Worm (Caenorhabditis elegans) whole organism, L1 larva: ENCODE measurements around the gene nspe-2.

Source experiments
- C16A3.4 ChIP-seq: fragments of 150-350 bp; optimal IDR thresholded peaks from 2 replicates; lab custom pipeline; 2014; ENCODE audit warnings: missing biosample characterization, missing genetic modification characterization
- F16B12.6 ChIP-seq: fragments of 150-350 bp; optimal IDR thresholded peaks from 2 replicates; lab custom pipeline; 2014; ENCODE audit warnings: missing biosample characterization, missing genetic modification characterization
- Y116A8C.19 ChIP-seq: sonication (generic microtip); optimal IDR thresholded peaks from 2 replicates; lab custom pipeline; 2016; ENCODE audit warnings: missing compliant biosample characterization, missing genetic modification characterization, borderline replicate concordance
- aha-1 ChIP-seq: fragments of 150-350 bp; optimal IDR thresholded peaks from 2 replicates; lab custom pipeline; 2014; ENCODE audit warnings: missing biosample characterization, missing genetic modification characterization
- aly-2 ChIP-seq: fragments of 150-350 bp; optimal IDR thresholded peaks from 2 replicates; lab custom pipeline; 2014; ENCODE audit warnings: missing biosample characterization, missing genetic modification characterization
- ama-1 ChIP-seq: fragments of 150-350 bp; optimal IDR thresholded peaks from 2 replicates; lab custom pipeline; 2014
- ceh-63 ChIP-seq: fragments of 200-800 bp; sonication (Bioruptor generic); optimal IDR thresholded peaks from 2 replicates; lab custom pipeline; 2018; ENCODE audit warnings: mild to moderate bottlenecking, missing genetic modification characterization, missing compliant biosample characterization
- ceh-8 ChIP-seq: fragments of 200-800 bp; sonication (Bioruptor generic); optimal IDR thresholded peaks from 2 replicates; lab custom pipeline; 2018; ENCODE audit warnings: mild to moderate bottlenecking, missing genetic modification characterization, moderate library complexity, missing compliant biosample characterization
- ceh-90 ChIP-seq: sonication (generic microtip); optimal IDR thresholded peaks from 2 replicates; lab custom pipeline; 2016; ENCODE audit warnings: missing genetic modification characterization, missing compliant biosample characterization
- dsc-1 ChIP-seq: sonication (generic microtip); optimal IDR thresholded peaks from 2 replicates; lab custom pipeline; 2016; ENCODE audit warnings: mild to moderate bottlenecking, missing genetic modification characterization, missing compliant biosample characterization
- efl-3 ChIP-seq: fragments of 200-800 bp; sonication (Bioruptor generic); optimal IDR thresholded peaks from 2 replicates; lab custom pipeline; 2018; ENCODE audit warnings: mild to moderate bottlenecking, missing genetic modification characterization, missing compliant biosample characterization
- egl-13 ChIP-seq: sonication (generic microtip); optimal IDR thresholded peaks from 2 replicates; lab custom pipeline; 2016; ENCODE audit warnings: missing genotype, missing genetic modification reagents, missing genetic modification characterization, missing compliant biosample characterization
- egl-27 ChIP-seq, 2 experiments: fragments of 150-350 bp in 1 of 2; sonication (generic microtip); optimal IDR thresholded peaks; 3 replicates each; lab custom pipeline; 2017 to 2018; ENCODE audit warnings: missing biosample characterization in 2 of 2, missing genetic modification characterization in 2 of 2, missing genetic modification reagents in 2 of 2
- elt-2 ChIP-seq: sonication (generic microtip); optimal IDR thresholded peaks from 2 replicates; lab custom pipeline; 2016; ENCODE audit warnings: missing genetic modification characterization, mild to moderate bottlenecking, inconsistent platforms, missing compliant biosample characterization, missing genetic modification reagents
- elt-3 ChIP-seq, 6 experiments: fragments of 150-350 bp in 1 of 6; sonication (generic microtip); optimal IDR thresholded peaks; 2 replicates each; lab custom pipeline; 2017 to 2018; ENCODE audit warnings: missing biosample characterization in 6 of 6, missing genetic modification characterization in 6 of 6, inconsistent platforms in 1 of 6
- fkh-10 ChIP-seq: sonication (generic microtip); optimal IDR thresholded peaks from 2 replicates; lab custom pipeline; 2017; ENCODE audit warnings: missing biosample characterization, missing genetic modification reagents, missing genetic modification characterization
- fkh-4 ChIP-seq: sonication (generic microtip); optimal IDR thresholded peaks from 2 replicates; lab custom pipeline; 2016; ENCODE audit warnings: missing compliant biosample characterization, missing genetic modification characterization, borderline replicate concordance
- fkh-8 ChIP-seq: sonication (generic microtip); optimal IDR thresholded peaks from 2 replicates; lab custom pipeline; 2016; ENCODE audit warnings: mild to moderate bottlenecking, missing genetic modification characterization, missing compliant biosample characterization
- fos-1 ChIP-seq: fragments of 150-350 bp; optimal IDR thresholded peaks from 2 replicates; lab custom pipeline; 2014; ENCODE audit warnings: missing biosample characterization, missing genetic modification characterization
- isw-1 ChIP-seq: fragments of 200-800 bp; sonication (Bioruptor generic); IDR thresholded peaks from 2 replicates; pipeline ENCODE4 v1.3.6; 2022; ENCODE audit warnings: missing genetic modification characterization, missing compliant biosample characterization
- jun-1 ChIP-seq: fragments of 150-350 bp; optimal IDR thresholded peaks from 2 replicates; lab custom pipeline; 2014; ENCODE audit warnings: missing biosample characterization, missing genetic modification reagents, missing genetic modification characterization
- lin-15B ChIP-seq: fragments of 150-350 bp; sonication (generic microtip); optimal IDR thresholded peaks from 3 replicates; lab custom pipeline; 2014; ENCODE audit warnings: missing biosample characterization, missing genetic modification characterization
- lin-35 ChIP-seq, 2 experiments: fragments of 150-350 bp; optimal IDR thresholded peaks; 2 replicates each; lab custom pipeline; 2014; ENCODE audit warnings: missing biosample characterization in 2 of 2, missing genetic modification characterization in 2 of 2, missing genetic modification reagents in 2 of 2
- mab-9 ChIP-seq: fragments of 200-800 bp; sonication (Bioruptor generic); IDR thresholded peaks from 2 replicates; pipeline ENCODE4 v1.3.6; 2022; ENCODE audit warnings: missing genetic modification reagents, missing genetic modification characterization, missing compliant biosample characterization
- mdl-1 ChIP-seq, 2 experiments: fragments of 150-350 bp; optimal IDR thresholded peaks; 2 replicates each; lab custom pipeline; 2014 to 2017; ENCODE audit warnings: missing biosample characterization in 2 of 2, missing genetic modification characterization in 2 of 2, inconsistent platforms in 1 of 2
- mef-2 ChIP-seq: fragments of 150-350 bp; optimal IDR thresholded peaks from 2 replicates; lab custom pipeline; 2014; ENCODE audit warnings: missing biosample characterization, missing genetic modification characterization
- mep-1 ChIP-seq: fragments of 150-350 bp; optimal IDR thresholded peaks from 2 replicates; lab custom pipeline; 2014; ENCODE audit warnings: missing biosample characterization, missing genetic modification characterization
- nhr-11 ChIP-seq: fragments of 150-350 bp; optimal IDR thresholded peaks from 2 replicates; lab custom pipeline; 2014; ENCODE audit warnings: missing biosample characterization, missing genetic modification characterization
- nhr-12 ChIP-seq: sonication (generic microtip); optimal IDR thresholded peaks from 2 replicates; lab custom pipeline; 2017; ENCODE audit warnings: missing biosample characterization, missing genetic modification characterization
- nhr-19 ChIP-seq: fragments of 200-800 bp; sonication (Bioruptor generic); conservative IDR thresholded peaks from 2 replicates; pipeline ENCODE4 v1.3.6; 2022; ENCODE audit warnings: missing genetic modification characterization, missing compliant biosample characterization
- nhr-20 ChIP-seq: sonication (generic microtip); optimal IDR thresholded peaks from 2 replicates; lab custom pipeline; 2016; ENCODE audit warnings: mild to moderate bottlenecking, missing genetic modification characterization, missing compliant biosample characterization
- nhr-237 ChIP-seq: fragments of 150-350 bp; optimal IDR thresholded peaks from 2 replicates; lab custom pipeline; 2014; ENCODE audit warnings: missing biosample characterization, missing genetic modification characterization
- nhr-28 ChIP-seq: fragments of 150-350 bp; optimal IDR thresholded peaks from 2 replicates; lab custom pipeline; 2014; ENCODE audit warnings: missing biosample characterization, missing genetic modification characterization
- nhr-47 ChIP-seq: sonication (generic microtip); optimal IDR thresholded peaks from 2 replicates; lab custom pipeline; 2016; ENCODE audit warnings: mild to moderate bottlenecking, missing genetic modification characterization, moderate library complexity, missing compliant biosample characterization
- nhr-71 ChIP-seq: sonication (generic microtip); optimal IDR thresholded peaks from 2 replicates; lab custom pipeline; 2016; ENCODE audit warnings: mild to moderate bottlenecking, missing genetic modification characterization, moderate library complexity, missing compliant biosample characterization
- nhr-76 ChIP-seq: sonication (generic microtip); optimal IDR thresholded peaks from 2 replicates; lab custom pipeline; 2017; ENCODE audit warnings: missing biosample characterization, missing genetic modification characterization
- nhr-85 ChIP-seq: sonication (generic microtip); peaks from one replicate; lab custom pipeline; 2016; ENCODE audit warnings: missing genetic modification characterization, inconsistent platforms, missing compliant biosample characterization
- pax-3 ChIP-seq: fragments of 200-800 bp; sonication (Bioruptor generic); optimal IDR thresholded peaks from 2 replicates; lab custom pipeline; 2018; ENCODE audit warnings: mild to moderate bottlenecking, missing genetic modification characterization, moderate library complexity, missing compliant biosample characterization
- snpc-4 ChIP-seq: fragments of 150-350 bp; optimal IDR thresholded peaks from 2 replicates; lab custom pipeline; 2014; ENCODE audit warnings: missing biosample characterization, missing genetic modification characterization
- sup-37 ChIP-seq: fragments of 200-800 bp; sonication (Bioruptor generic); optimal IDR thresholded peaks from 2 replicates; lab custom pipeline; 2018; ENCODE audit warnings: mild to moderate bottlenecking, missing genetic modification characterization, missing compliant biosample characterization
- tbx-2 ChIP-seq: sonication (generic microtip); optimal IDR thresholded peaks from 2 replicates; lab custom pipeline; 2016; ENCODE audit warnings: missing genetic modification characterization, missing compliant biosample characterization
- tlp-1 ChIP-seq: fragments of 150-350 bp; optimal IDR thresholded peaks from 2 replicates; lab custom pipeline; 2014; ENCODE audit warnings: missing biosample characterization, missing genetic modification characterization
- unc-130 ChIP-seq: fragments of 150-350 bp; optimal IDR thresholded peaks from 2 replicates; lab custom pipeline; 2017; ENCODE audit warnings: missing biosample characterization, missing genetic modification characterization, inconsistent platforms
- unc-62 ChIP-seq: fragments of 150-350 bp; optimal IDR thresholded peaks from 2 replicates; lab custom pipeline; 2014; ENCODE audit warnings: missing biosample characterization, missing genetic modification reagents, missing genetic modification characterization
- unc-86 ChIP-seq: sonication (generic microtip); optimal IDR thresholded peaks from 2 replicates; lab custom pipeline; 2016; ENCODE audit warnings: missing genetic modification characterization, missing compliant biosample characterization
- unc-98 ChIP-seq: fragments of 200-800 bp; sonication (Bioruptor generic); IDR thresholded peaks from 2 replicates; pipeline ENCODE4 v1.3.6; 2022; ENCODE audit warnings: missing genetic modification characterization, missing compliant biosample characterization
- vab-15 ChIP-seq: sonication (generic microtip); optimal IDR thresholded peaks from 2 replicates; lab custom pipeline; 2017; ENCODE audit warnings: missing genotype, mild to moderate bottlenecking, missing genetic modification characterization, missing compliant biosample characterization
- ztf-4 ChIP-seq: fragments of 150-350 bp; optimal IDR thresholded peaks from 2 replicates; lab custom pipeline; 2014; ENCODE audit warnings: missing biosample characterization, missing genetic modification characterization

The nspe-2 gene

ce11 chrII:12615413-12615812 is 3.8 kb downstream of the nspe-2 start (continued):
- TF ChIP-seq ztf-4 (tag; lab: Kevin White, UChicago) (no peak), sup-37 (GFP tag; lab: Kevin White, UChicago) (no peak), nhr-20 (tag; lab: Kevin White, UChicago) (peak; percentile 80), mef-2 (tag; lab: Kevin White, UChicago) (no peak), tbx-2 (tag; lab: Kevin White, UChicago) (peak; percentile 21), mab-9 (GFP tag; lab: Robert Waterston, UW) (no peak), dsc-1 (tag; lab: Kevin White, UChicago) (no peak), nhr-85 (tag; lab: Kevin White, UChicago) (peak; percentile 78), F16B12.6 (no peak), nhr-11 (tag; lab: Kevin White, UChicago) (no peak), nhr-19 (GFP tag; lab: Robert Waterston, UW) (0 out of 2 replicates have a peak, but pooled peaks have one; percentile 23), ceh-90 (no peak), nhr-237 (tag; lab: Kevin White, UChicago) (no peak), unc-62 (GFP tag; lab: Kevin White, UChicago) (no peak), nhr-76 (tag; lab: Kevin White, UChicago) (no peak), ceh-63 (GFP tag; lab: Kevin White, UChicago) (no peak), ama-1 (lab: Kevin White, UChicago) (no peak), mep-1 (tag; lab: Kevin White, UChicago) (no peak), ceh-8 (GFP tag; lab: Kevin White, UChicago) (no peak), unc-98 (GFP tag; lab: Robert Waterston, UW) (no peak), elt-2 (no peak), pax-3 (tag; lab: Kevin White, UChicago) (no peak), tlp-1 (no peak), fkh-10 (GFP tag; lab: Kevin White, UChicago) (no peak), nhr-47 (tag; lab: Kevin White, UChicago) (peak; percentile 32), nhr-71 (no peak), jun-1 (tag; lab: Kevin White, UChicago) (no peak), unc-130 (tag; lab: Kevin White, UChicago) (no peak), fos-1 (tag; lab: Kevin White, UChicago) (no peak), C16A3.4 (no peak), snpc-4 (tag; lab: Kevin White, UChicago) (no peak), egl-27 (tag; optimal IDR thresholded peaks at IDR 0.05; lab: Kevin White, UChicago) (no peak), Y116A8C.19 (tag; lab: Kevin White, UChicago) (no peak), isw-1 (no peak), nhr-28 (tag; lab: Kevin White, UChicago) (no peak), fkh-4 (no peak), lin-15B (tag; lab: Kevin White, UChicago) (no peak), lin-35 (GFP tag; optimal IDR thresholded peaks at IDR 0.05; lab: Kevin White, UChicago) (peak in 1 of 2 experiments; percentile 36), nhr-12 (no peak), aly-2 (tag; lab: Kevin White, UChicago) (no peak), efl-3 (no peak), fkh-8 (tag; lab: Kevin White, UChicago) (no peak), vab-15 (tag; lab: Kevin White, UChicago) (no peak), elt-3 (tag; optimal IDR thresholded peaks at IDR 0.05; lab: Kevin White, UChicago) (peak in 5 of 6 experiments; percentile 2 to 88 (median 44))

- TF ChIP-seq aha-1 (tag; lab: Kevin White, UChicago) (no peak), elt-2 (no peak), pax-3 (tag; lab: Kevin White, UChicago) (no peak), fos-1 (tag; lab: Kevin White, UChicago) (no peak), unc-86 (tag; lab: Kevin White, UChicago) (no peak), mdl-1 (tag; optimal IDR thresholded peaks at IDR 0.05; lab: Kevin White, UChicago) (no peak), nhr-85 (tag; lab: Kevin White, UChicago) (no peak), egl-13 (tag; lab: Kevin White, UChicago) (no peak), nhr-47 (tag; lab: Kevin White, UChicago) (no peak), C16A3.4 (no peak)
These were observed 7.0 kb downstream of the nspe-2 start, which contains the start of gene nspe-4 for ce11 chrII:12612218-12612617. Gene nspe-4 (plus strand): TSS chrII:12612518.
